Worm (Caenorhabditis elegans) whole organism, young adult: Measurements from ENCODE around the gene F46F3.3.

Source experiments
- F55B11.4 ChIP-seq: sonication (generic microtip); optimal IDR thresholded peaks from 2 replicates; lab custom pipeline; 2016; ENCODE audit warnings: missing compliant biosample characterization, missing genetic modification characterization, borderline replicate concordance; ENCODE audit not compliant: insufficient read depth
- Y56A3A.18 ChIP-seq: fragments of 200-800 bp; sonication (Bioruptor generic); IDR thresholded peaks from 2 replicates; pipeline ENCODE4 v1.3.6; 2022; ENCODE audit warnings: missing genetic modification reagents, missing genetic modification characterization, missing compliant biosample characterization
- ZK185.1 ChIP-seq: sonication (generic microtip); optimal IDR thresholded peaks from 2 replicates; lab custom pipeline; 2016; ENCODE audit warnings: mild to moderate bottlenecking, missing genetic modification characterization, missing compliant biosample characterization; ENCODE audit not compliant: poor library complexity, severe bottlenecking
- athp-1 ChIP-seq: sonication (generic microtip); optimal IDR thresholded peaks from 2 replicates; lab custom pipeline; 2017; ENCODE audit warnings: mild to moderate bottlenecking, missing genetic modification characterization, missing compliant biosample characterization
- dpl-1 ChIP-seq: fragments of 150-350 bp; optimal IDR thresholded peaks from 2 replicates; lab custom pipeline; 2014; ENCODE audit warnings: missing biosample characterization, missing genetic modification reagents, missing genetic modification characterization
- efl-1 ChIP-seq: fragments of 150-350 bp; optimal IDR thresholded peaks from 2 replicates; lab custom pipeline; 2014; ENCODE audit warnings: missing biosample characterization, missing genetic modification reagents, missing genetic modification characterization
- hsf-1 ChIP-seq: fragments of 200-800 bp; sonication (Bioruptor generic); IDR thresholded peaks from 2 replicates; pipeline ENCODE4 v1.3.6; 2022; ENCODE audit warnings: missing genetic modification reagents, missing genetic modification characterization, missing compliant biosample characterization
- let-607 ChIP-seq, 2 experiments: fragments of 200-800 bp in 1 of 2; sonication (Bioruptor generic) in 1 of 2; sonication (generic microtip) in 1 of 2; optimal IDR thresholded peaks; 2 replicates each; lab custom pipeline; 2016 to 2018; ENCODE audit warnings: mild to moderate bottlenecking in 2 of 2, missing compliant biosample characterization in 2 of 2, missing genetic modification characterization in 2 of 2, moderate library complexity in 2 of 2, missing genotype in 1 of 2
- nhr-179 ChIP-seq: sonication (generic microtip); optimal IDR thresholded peaks from 2 replicates; lab custom pipeline; 2016; ENCODE audit warnings: mild to moderate bottlenecking, missing genetic modification characterization, missing compliant biosample characterization
- snpc-4 ChIP-seq, 5 experiments: fragments of 150-350 bp in 1 of 5; sonication (generic microtip) in 4 of 5; optimal IDR thresholded peaks; 2 replicates each; lab custom pipeline; 2014 to 2018; ENCODE audit warnings: missing genetic modification characterization in 5 of 5, missing biosample characterization in 3 of 5, antibody characterized with exemption in 2 of 5, mild to moderate bottlenecking in 2 of 5, missing compliant biosample characterization in 2 of 5, missing genotype in 2 of 5, moderate library complexity in 2 of 5, missing genetic modification reagents in 1 of 5

DNA sequence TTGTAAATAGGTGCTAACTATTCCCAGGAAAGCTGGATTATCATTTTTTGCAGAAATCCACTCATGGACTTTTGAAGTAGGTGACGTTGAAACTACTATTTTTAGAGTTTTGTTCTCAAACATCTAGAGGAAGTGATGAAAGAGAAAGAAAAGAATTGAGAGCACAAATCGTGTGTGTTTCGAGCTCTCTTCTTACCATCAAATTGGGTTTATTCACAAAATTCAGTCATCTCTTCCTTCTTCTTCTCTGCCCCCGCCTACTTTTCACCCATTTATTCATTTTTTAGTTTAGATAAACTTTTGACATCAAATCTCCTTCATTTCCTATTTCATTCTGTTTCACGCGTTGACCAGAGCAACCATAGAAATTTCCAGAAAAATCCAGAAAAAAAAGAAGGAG, 19.6 kb downstream of the F46F3.3 start, which contains the start of gene W05E10.2:
- TF ChIP-seq let-607 (tag; optimal IDR thresholded peaks at IDR 0.05; lab: Kevin White, UChicago) (no peak), ZK185.1 (tag; lab: Kevin White, UChicago) (no peak), dpl-1 (GFP tag; lab: Kevin White, UChicago) (no peak), hsf-1 (GFP tag; lab: Robert Waterston, UW) (no peak), Y56A3A.18 (GFP tag; lab: Robert Waterston, UW) (no peak), efl-1 (GFP tag; lab: Kevin White, UChicago) (no peak), snpc-4 (GFP tag; optimal IDR thresholded peaks at IDR 0.05; lab: Kevin White, UChicago) (no peak), snpc-4 (tag; optimal IDR thresholded peaks at IDR 0.05; lab: Kevin White, UChicago) (no peak), nhr-179 (tag; lab: Kevin White, UChicago) (no peak), F55B11.4 (no peak), athp-1 (tag; lab: Kevin White, UChicago) (no peak)
